Worm (Caenorhabditis elegans): Measurements from ENCODE around the gene C28G1.10.

DNA sequence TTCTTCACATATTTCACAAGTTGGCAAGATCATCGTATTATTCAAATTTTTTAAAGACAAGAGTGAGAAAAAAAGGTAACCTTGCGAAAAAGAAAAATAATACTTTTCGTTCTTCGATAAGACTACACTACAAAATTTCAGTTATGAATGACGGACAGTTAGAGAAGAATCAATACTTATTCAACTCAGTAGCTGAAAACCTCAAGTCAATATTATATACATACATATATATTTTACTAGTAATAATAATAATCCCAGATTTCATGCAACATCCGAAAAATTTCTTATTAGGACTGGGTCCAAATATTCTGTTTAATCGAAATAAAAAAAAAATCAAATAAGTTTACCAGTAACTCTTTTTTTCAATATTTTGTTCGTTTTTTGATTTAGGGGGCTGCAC lies 15.8 kb upstream of the C28G1.10 start, which contains the start of gene C28G1.6:
- TF ChIP-seq ztf-23 (GFP tag; IDR thresholded peaks at IDR 0.05) (no peak), cog-1 (tag; optimal IDR thresholded peaks at IDR 0.05) (no peak), ztf-29 (GFP tag; IDR thresholded peaks at IDR 0.05) (no peak), ref-1 (GFP tag; conservative IDR thresholded peaks at IDR 0.05) (no peak), klf-2 (GFP tag; conservative IDR thresholded peaks at IDR 0.05) (no peak), med-1 (GFP tag; optimal IDR thresholded peaks at IDR 0.05; ENCODE audit: insufficient read depth) (no peak), flt-1 (GFP tag; IDR thresholded peaks at IDR 0.05) (no peak), tab-1 (GFP tag; IDR thresholded peaks at IDR 0.05) (no peak), T22C8.4 (GFP tag; IDR thresholded peaks at IDR 0.05) (no peak)

All from whole organism, midembryonic.